Fruit fly (Drosophila melanogaster) S2 (cell line): Measurements from ENCODE around the gene CG8001.

Experiments
- CG8478 ChIP-seq: fragments of >200 bp; optimal IDR thresholded peaks from 2 replicates; lab custom pipeline; 2018
- CTCF ChIP-seq, 2 experiments: fragments of >200 bp; optimal IDR thresholded peaks; 2 replicates each; lab custom pipeline; 2018

dm6 chr3L:1724090-1724489 is 31.9 kb upstream of the CG8001 start, which contains the start of gene CG12035:
- TF ChIP-seq CTCF (optimal IDR thresholded peaks at IDR 0.05; lab: Kevin White, UChicago): no peak
- TF ChIP-seq CG8478: no peak
